Worm (Caenorhabditis elegans) whole organism, young adult: Measurements from ENCODE around the gene nsy-1.

Source experiments
- C06A6.2 ChIP-seq: fragments of 200-800 bp; sonication (Bioruptor generic); conservative IDR thresholded peaks from 2 replicates; pipeline ENCODE4 v1.3.6; 2022; ENCODE audit warnings: missing genetic modification characterization, missing compliant biosample characterization
- C17E4.6 ChIP-seq: fragments of 200-800 bp; sonication (Bioruptor generic); IDR thresholded peaks from 2 replicates; pipeline ENCODE4 v1.3.6; 2022; ENCODE audit warnings: missing genetic modification reagents, missing genetic modification characterization, missing compliant biosample characterization
- D2030.7 ChIP-seq: fragments of 200-800 bp; sonication (Bioruptor generic); IDR thresholded peaks from 2 replicates; pipeline ENCODE4 v1.3.6; 2022; ENCODE audit warnings: missing genetic modification reagents, missing genetic modification characterization, missing compliant biosample characterization
- F22D6.2 ChIP-seq: sonication (generic microtip); optimal IDR thresholded peaks from 2 replicates; lab custom pipeline; 2016; ENCODE audit warnings: mild to moderate bottlenecking, missing genetic modification characterization, missing compliant biosample characterization
- F37B4.10 ChIP-seq: fragments of 200-800 bp; sonication (Bioruptor generic); IDR thresholded peaks from 2 replicates; pipeline ENCODE4 v1.3.6; 2022; ENCODE audit warnings: missing genetic modification characterization, missing compliant biosample characterization
- F57C9.4 ChIP-seq: sonication (generic microtip); optimal IDR thresholded peaks from 2 replicates; lab custom pipeline; 2017; ENCODE audit warnings: mild to moderate bottlenecking, missing genetic modification characterization, missing compliant biosample characterization
- K12H6.12 ChIP-seq: fragments of 200-800 bp; sonication (Bioruptor generic); optimal IDR thresholded peaks from 2 replicates; lab custom pipeline; 2018; ENCODE audit warnings: mild to moderate bottlenecking, missing genetic modification characterization, missing compliant biosample characterization
- Y53F4B.3 ChIP-seq: fragments of 200-800 bp; sonication (Bioruptor generic); IDR thresholded peaks from 2 replicates; pipeline ENCODE4 v1.3.6; 2022; ENCODE audit warnings: missing genetic modification reagents, missing genetic modification characterization, missing compliant biosample characterization
- Y53G8AR.9 ChIP-seq: fragments of 200-800 bp; sonication (Bioruptor generic); conservative IDR thresholded peaks from 2 replicates; pipeline ENCODE4 v1.3.6; 2022; ENCODE audit warnings: missing genetic modification reagents, missing genetic modification characterization, missing compliant biosample characterization
- Y56A3A.18 ChIP-seq: fragments of 200-800 bp; sonication (Bioruptor generic); IDR thresholded peaks from 2 replicates; pipeline ENCODE4 v1.3.6; 2022; ENCODE audit warnings: missing genetic modification reagents, missing genetic modification characterization, missing compliant biosample characterization
- Y67H2A.10 ChIP-seq: fragments of 200-800 bp; sonication (Bioruptor generic); conservative IDR thresholded peaks from 2 replicates; pipeline ENCODE4 v1.3.6; 2022; ENCODE audit warnings: missing genetic modification reagents, missing genetic modification characterization, missing compliant biosample characterization
- Y79H2A.3 ChIP-seq: fragments of 200-800 bp; sonication (Bioruptor generic); conservative IDR thresholded peaks from 2 replicates; pipeline ENCODE4 v1.3.6; 2022; ENCODE audit warnings: missing genetic modification reagents, missing genetic modification characterization, missing compliant biosample characterization
- ZK185.1 ChIP-seq: sonication (generic microtip); optimal IDR thresholded peaks from 2 replicates; lab custom pipeline; 2016; ENCODE audit warnings: mild to moderate bottlenecking, missing genetic modification characterization, missing compliant biosample characterization; ENCODE audit not compliant: poor library complexity, severe bottlenecking
- aptf-3 ChIP-seq: fragments of 200-800 bp; sonication (Bioruptor generic); IDR thresholded peaks from 2 replicates; pipeline ENCODE4 v1.3.6; 2022; ENCODE audit warnings: missing genetic modification characterization, missing compliant biosample characterization
- attf-5 ChIP-seq: fragments of 200-800 bp; sonication (Bioruptor generic); optimal IDR thresholded peaks from 2 replicates; lab custom pipeline; 2018; ENCODE audit warnings: mild to moderate bottlenecking, missing genetic modification characterization, missing compliant biosample characterization
- bed-2 ChIP-seq: fragments of 200-800 bp; sonication (Bioruptor generic); IDR thresholded peaks from 2 replicates; pipeline ENCODE4 v1.3.6; 2022; ENCODE audit warnings: missing genetic modification reagents, missing genetic modification characterization, missing compliant biosample characterization
- cebp-2 ChIP-seq: fragments of 200-800 bp; sonication (Bioruptor generic); IDR thresholded peaks from 2 replicates; pipeline ENCODE4 v1.3.6; 2022; ENCODE audit warnings: missing genetic modification characterization, missing compliant biosample characterization
- ceh-100 ChIP-seq: fragments of 200-800 bp; sonication (Bioruptor generic); IDR thresholded peaks from 2 replicates; pipeline ENCODE4 v1.3.6; 2022; ENCODE audit warnings: missing genetic modification reagents, missing genetic modification characterization, missing compliant biosample characterization
- ceh-27 ChIP-seq: fragments of 200-800 bp; sonication (Bioruptor generic); optimal IDR thresholded peaks from 2 replicates; lab custom pipeline; 2018; ENCODE audit warnings: mild to moderate bottlenecking, missing genetic modification characterization, moderate library complexity, missing compliant biosample characterization
- dox-1 ChIP-seq: fragments of 200-800 bp; sonication (Bioruptor generic); IDR thresholded peaks from 2 replicates; pipeline ENCODE4 v1.3.6; 2022; ENCODE audit warnings: missing genetic modification reagents, missing genetic modification characterization, missing compliant biosample characterization
- efl-1 ChIP-seq: fragments of 150-350 bp; optimal IDR thresholded peaks from 2 replicates; lab custom pipeline; 2014; ENCODE audit warnings: missing biosample characterization, missing genetic modification reagents, missing genetic modification characterization
- ekl-4 ChIP-seq: fragments of 200-800 bp; sonication (Bioruptor generic); IDR thresholded peaks from 2 replicates; pipeline ENCODE4 v1.3.6; 2022; ENCODE audit warnings: missing genetic modification reagents, missing genetic modification characterization, missing compliant biosample characterization
- fkh-3 ChIP-seq: sonication (generic microtip); optimal IDR thresholded peaks from 2 replicates; lab custom pipeline; 2016; ENCODE audit warnings: mild to moderate bottlenecking, missing genetic modification characterization, missing compliant biosample characterization
- hsf-1 ChIP-seq: fragments of 200-800 bp; sonication (Bioruptor generic); IDR thresholded peaks from 2 replicates; pipeline ENCODE4 v1.3.6; 2022; ENCODE audit warnings: missing genetic modification reagents, missing genetic modification characterization, missing compliant biosample characterization
- lag-1 ChIP-seq: fragments of 200-800 bp; sonication (Bioruptor generic); IDR thresholded peaks from 2 replicates; pipeline ENCODE4 v1.3.6; 2022; ENCODE audit warnings: missing genetic modification reagents, missing genetic modification characterization, missing compliant biosample characterization
- let-526 ChIP-seq: fragments of 200-800 bp; sonication (Bioruptor generic); IDR thresholded peaks from 2 replicates; pipeline ENCODE4 v1.3.6; 2022; ENCODE audit warnings: missing genetic modification reagents, missing genetic modification characterization, missing compliant biosample characterization
- lin-26 ChIP-seq: fragments of 200-800 bp; sonication (Bioruptor generic); IDR thresholded peaks from 2 replicates; pipeline ENCODE4 v1.3.6; 2022; ENCODE audit warnings: missing genetic modification reagents, missing genetic modification characterization, missing compliant biosample characterization
- lin-40 ChIP-seq: sonication (generic microtip); optimal IDR thresholded peaks from 2 replicates; lab custom pipeline; 2016; ENCODE audit warnings: missing genetic modification characterization, mild to moderate bottlenecking, missing compliant biosample characterization, missing genotype, missing genetic modification reagents
- madf-6 ChIP-seq: fragments of 200-800 bp; sonication (Bioruptor generic); IDR thresholded peaks from 2 replicates; pipeline ENCODE4 v1.3.6; 2022; ENCODE audit warnings: missing genetic modification reagents, missing genetic modification characterization, missing compliant biosample characterization
- madf-8 ChIP-seq: fragments of 200-800 bp; sonication (Bioruptor generic); conservative IDR thresholded peaks from 2 replicates; pipeline ENCODE4 v1.3.6; 2022; ENCODE audit warnings: missing genetic modification reagents, missing genetic modification characterization, missing compliant biosample characterization
- mcd-1 ChIP-seq: fragments of 200-800 bp; sonication (Bioruptor generic); IDR thresholded peaks from 2 replicates; pipeline ENCODE4 v1.3.6; 2022; ENCODE audit warnings: missing genetic modification reagents, missing genetic modification characterization, missing compliant biosample characterization
- nfyb-1 ChIP-seq: fragments of 200-800 bp; sonication (Bioruptor generic); IDR thresholded peaks from 2 replicates; pipeline ENCODE4 v1.3.6; 2022; ENCODE audit warnings: missing genetic modification reagents, missing genetic modification characterization, missing compliant biosample characterization
- nhr-80 ChIP-seq: sonication (generic microtip); optimal IDR thresholded peaks from 2 replicates; lab custom pipeline; 2016; ENCODE audit warnings: missing genetic modification characterization, missing compliant biosample characterization
- rcor-1 ChIP-seq: fragments of 200-800 bp; sonication (Bioruptor generic); IDR thresholded peaks from 2 replicates; pipeline ENCODE4 v1.3.6; 2022; ENCODE audit warnings: missing genetic modification reagents, missing genetic modification characterization, missing compliant biosample characterization
- rec-8 ChIP-seq, 2 experiments: sonication (generic microtip); optimal IDR thresholded peaks; 2 replicates each; lab custom pipeline; 2016; ENCODE audit warnings: mild to moderate bottlenecking in 2 of 2, missing genetic modification characterization in 2 of 2, missing genetic modification reagents in 2 of 2, missing genotype in 2 of 2, missing biosample characterization in 1 of 2, missing compliant biosample characterization in 1 of 2, moderate library complexity in 1 of 2
- snpc-4 ChIP-seq, 5 experiments: fragments of 150-350 bp in 1 of 5; sonication (generic microtip) in 4 of 5; optimal IDR thresholded peaks; 2 replicates each; lab custom pipeline; 2014 to 2018; ENCODE audit warnings: missing genetic modification characterization in 5 of 5, missing biosample characterization in 3 of 5, antibody characterized with exemption in 2 of 5, mild to moderate bottlenecking in 2 of 5, missing compliant biosample characterization in 2 of 5, missing genotype in 2 of 5, moderate library complexity in 2 of 5, missing genetic modification reagents in 1 of 5
- sptf-2 ChIP-seq: fragments of 200-800 bp; sonication (Bioruptor generic); optimal IDR thresholded peaks from 2 replicates; lab custom pipeline; 2018; ENCODE audit warnings: mild to moderate bottlenecking, missing genetic modification characterization, missing compliant biosample characterization
- tbp1 ChIP-seq: fragments of 200-800 bp; sonication (Bioruptor generic); optimal IDR thresholded peaks from 2 replicates; lab custom pipeline; 2018; ENCODE audit warnings: mild to moderate bottlenecking, missing genetic modification characterization, missing compliant biosample characterization
- tlf-1 ChIP-seq: fragments of 200-800 bp; sonication (Bioruptor generic); optimal IDR thresholded peaks from 2 replicates; lab custom pipeline; 2018; ENCODE audit warnings: mild to moderate bottlenecking, missing genetic modification characterization, missing compliant biosample characterization
- ztf-25 ChIP-seq: fragments of 200-800 bp; sonication (Bioruptor generic); IDR thresholded peaks from 2 replicates; pipeline ENCODE4 v1.3.6; 2022; ENCODE audit warnings: missing genetic modification reagents, missing genetic modification characterization, missing compliant biosample characterization
- ztf-26 ChIP-seq: sonication (generic microtip); optimal IDR thresholded peaks from 2 replicates; lab custom pipeline; 2017; ENCODE audit warnings: missing genetic modification characterization, missing compliant biosample characterization
- ztf-3 ChIP-seq: fragments of 200-800 bp; sonication (Bioruptor generic); optimal IDR thresholded peaks from 2 replicates; lab custom pipeline; 2018; ENCODE audit warnings: mild to moderate bottlenecking, missing genetic modification characterization, missing compliant biosample characterization

nsy-1 gene

DNA sequence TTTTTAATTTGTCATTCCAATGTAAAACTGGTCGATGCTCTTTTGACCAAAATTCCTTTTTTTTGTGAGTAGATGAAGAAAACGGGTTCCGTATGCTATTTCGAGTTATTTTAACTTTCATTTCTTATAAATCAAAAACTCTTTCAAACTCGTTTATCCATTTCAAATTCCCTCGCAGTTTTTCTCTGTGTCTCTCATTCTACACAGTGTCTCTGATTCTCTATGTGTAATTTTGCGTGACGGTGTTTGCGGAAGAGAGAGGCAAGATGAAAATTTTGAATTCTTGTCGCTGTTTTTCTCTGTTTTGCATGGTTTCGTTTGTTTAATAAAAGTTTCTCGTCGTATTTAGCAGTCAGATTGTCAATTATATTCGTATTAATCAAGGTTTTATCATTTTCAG, 23.4 kb upstream of the nsy-1 start, which contains the start of gene citk-2 (continued):
- TF ChIP-seq snpc-4 (GFP tag; optimal IDR thresholded peaks at IDR 0.05; lab: Kevin White, UChicago) (no peak), snpc-4 (tag; optimal IDR thresholded peaks at IDR 0.05; lab: Kevin White, UChicago) (peak in 1 of 4 experiments; percentile 46), ekl-4 (GFP tag; lab: Robert Waterston, UW) (peak; percentile 70; the same call in 1 of the 2 replicates), F57C9.4 (tag; lab: Kevin White, UChicago) (no peak), nhr-80 (tag; lab: Kevin White, UChicago) (no peak), F22D6.2 (tag; lab: Kevin White, UChicago) (no peak), ceh-100 (GFP tag; lab: Robert Waterston, UW) (peak; percentile 73), rec-8 (tag; optimal IDR thresholded peaks at IDR 0.05; lab: Kevin White, UChicago) (no peak), fkh-3 (tag; lab: Kevin White, UChicago) (no peak), rcor-1 (peak; percentile 47), sptf-2 (no peak), madf-6 (peak; percentile 58), Y53G8AR.9 (GFP tag; lab: Robert Waterston, UW) (peak; percentile 70; the same call in 1 of the 2 replicates), mcd-1 (GFP tag; lab: Robert Waterston, UW) (peak; percentile 79), K12H6.12 (tag; lab: Kevin White, UChicago) (no peak), aptf-3 (GFP tag; lab: Robert Waterston, UW) (no peak), bed-2 (no peak), attf-5 (peak; percentile 19), Y56A3A.18 (GFP tag; lab: Robert Waterston, UW) (0 out of 2 replicates have a peak, but pooled peaks have one; percentile 77), ztf-26 (tag; lab: Kevin White, UChicago) (peak; percentile 4), lag-1 (GFP tag; lab: Robert Waterston, UW) (no peak), tlf-1 (GFP tag; lab: Kevin White, UChicago) (no peak), let-526 (no peak), ztf-25 (GFP tag; lab: Robert Waterston, UW) (no peak), cebp-2 (GFP tag; lab: Robert Waterston, UW) (no peak), F37B4.10 (GFP tag; lab: Robert Waterston, UW) (no peak), Y67H2A.10 (GFP tag; lab: Robert Waterston, UW) (no peak), lin-26 (GFP tag; lab: Robert Waterston, UW) (no peak), madf-8 (GFP tag; lab: Robert Waterston, UW) (no peak), C06A6.2 (GFP tag; lab: Robert Waterston, UW) (0 out of 2 replicates have a peak, but pooled peaks have one; percentile 50), efl-1 (peak; percentile 91), hsf-1 (GFP tag; lab: Robert Waterston, UW) (no peak), nfyb-1 (GFP tag; lab: Robert Waterston, UW) (peak; percentile 74), Y53F4B.3 (no peak), D2030.7 (GFP tag; lab: Robert Waterston, UW) (no peak), tbp1 (peak; percentile 57), ZK185.1 (tag; lab: Kevin White, UChicago) (peak; percentile 53), ceh-27 (GFP tag; lab: Kevin White, UChicago) (peak; percentile 72), dox-1 (peak; percentile 30; the same call in 1 of the 2 replicates), ztf-3 (GFP tag; lab: Kevin White, UChicago) (no peak)

DNA sequence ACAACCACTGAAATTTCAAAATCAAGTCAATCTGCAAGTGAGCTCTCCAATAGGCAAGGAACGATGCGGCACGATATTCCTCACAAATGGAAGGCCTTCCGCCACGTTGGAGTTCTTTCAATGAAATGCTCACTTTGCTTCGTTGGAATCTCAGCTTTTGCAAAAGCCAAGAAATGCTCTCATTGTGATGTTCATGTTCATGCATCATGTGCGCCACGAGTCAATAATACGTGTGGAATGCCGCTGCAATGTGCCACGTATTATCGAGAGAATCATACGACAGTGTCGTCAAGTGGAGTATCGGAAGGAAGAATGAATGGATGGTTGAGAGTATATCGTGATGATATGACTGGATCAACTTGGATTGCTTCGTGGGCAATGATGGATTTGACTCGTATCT, 20.7 kb upstream of the nsy-1 start:
- TF ChIP-seq Y79H2A.3 (GFP tag; lab: Robert Waterston, UW) (no peak), C17E4.6 (GFP tag; lab: Robert Waterston, UW) (no peak), aptf-3 (GFP tag; lab: Robert Waterston, UW) (0 out of 2 replicates have a peak, but pooled peaks have one; percentile 49), lin-40 (tag; lab: Kevin White, UChicago) (no peak)
